Fruit fly (Drosophila melanogaster) whole organism, prepupa: ENCODE data around the gene CG9166.

Experiments
- CG10669 ChIP-seq: fragments of 200-800 bp; sonication (Bioruptor generic); optimal IDR thresholded peaks from 3 replicates; lab custom pipeline; 2018; ENCODE audit warnings: missing biosample characterization, mild to moderate bottlenecking, missing genetic modification characterization, moderate library complexity
- CG34406 ChIP-seq: fragments of 200-800 bp; sonication (Bioruptor generic); optimal IDR thresholded peaks from 3 replicates; lab custom pipeline; 2016; ENCODE audit warnings: missing biosample characterization, missing genetic modification characterization
- CG6854 ChIP-seq: fragments of 200-800 bp; sonication (Bioruptor generic); optimal IDR thresholded peaks from 2 replicates; lab custom pipeline; 2017; ENCODE audit warnings: missing biosample characterization, mild to moderate bottlenecking, missing genetic modification characterization
- Hr39 ChIP-seq: fragments of 200-800 bp; sonication (Bioruptor generic); optimal IDR thresholded peaks from 2 replicates; lab custom pipeline; 2016; ENCODE audit warnings: missing biosample characterization, missing genetic modification characterization
- Lpt ChIP-seq: fragments of 200-800 bp; sonication (Bioruptor generic); optimal IDR thresholded peaks from 3 replicates; lab custom pipeline; 2016; ENCODE audit warnings: missing biosample characterization, missing genetic modification characterization
- net ChIP-seq: fragments of 200-800 bp; sonication (Bioruptor generic); optimal IDR thresholded peaks from 3 replicates; lab custom pipeline; 2016; ENCODE audit warnings: missing biosample characterization, missing genetic modification characterization

DNA sequence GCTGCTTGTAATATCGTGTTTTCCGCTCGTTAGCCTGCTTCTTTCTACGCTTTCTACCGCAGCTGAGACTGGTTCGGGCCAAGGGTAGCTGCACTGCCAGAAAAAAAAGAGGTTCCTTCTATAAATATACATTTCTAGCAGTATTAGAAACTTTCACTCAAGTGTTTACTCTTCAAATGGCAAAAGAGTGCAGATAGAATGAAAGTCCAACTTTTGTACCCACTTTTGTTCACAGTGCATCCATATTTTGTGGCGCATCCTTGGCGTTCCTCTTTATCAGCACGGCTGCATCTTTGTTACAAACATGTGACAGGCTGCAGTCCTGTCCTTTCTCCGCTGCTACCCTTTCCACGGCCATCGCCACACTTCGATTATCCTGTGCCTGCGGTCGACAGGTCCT is 7.4 kb downstream of the CG9166 start:
- TF ChIP-seq CG10669 (no peak), Hr39 (GFP tag; lab: Kevin White, UChicago) (no peak), CG34406 (no peak), net (GFP tag; lab: Kevin White, UChicago) (no peak), CG6854 (no peak), Lpt (GFP tag; lab: Kevin White, UChicago) (no peak)
